Worm (Caenorhabditis elegans) whole organism, early embryonic: ENCODE measurements around the gene syd-1.

Experiments used
- B0310.2 ChIP-seq: sonication (generic microtip); optimal IDR thresholded peaks from 2 replicates; lab custom pipeline; 2016; ENCODE audit warnings: mild to moderate bottlenecking, missing genetic modification characterization, missing compliant biosample characterization
- F13C5.2 ChIP-seq: sonication (generic microtip); optimal IDR thresholded peaks from 2 replicates; lab custom pipeline; 2017; ENCODE audit warnings: mild to moderate bottlenecking, missing genetic modification characterization, inconsistent platforms, missing compliant biosample characterization
- aly-1 ChIP-seq: sonication (generic microtip); optimal IDR thresholded peaks from 2 replicates; lab custom pipeline; 2016; ENCODE audit warnings: missing genetic modification characterization, missing compliant biosample characterization
- ama-1 ChIP-seq: fragments of 150-350 bp; optimal IDR thresholded peaks from 2 replicates; lab custom pipeline; 2014
- ceh-13 ChIP-seq: fragments of 200-800 bp; sonication (Bioruptor generic); optimal IDR thresholded peaks from 2 replicates; lab custom pipeline; 2018; ENCODE audit warnings: mild to moderate bottlenecking, missing genetic modification characterization, missing compliant biosample characterization
- ets-7 ChIP-seq: sonication (generic microtip); optimal IDR thresholded peaks from 2 replicates; lab custom pipeline; 2016; ENCODE audit warnings: missing genotype, missing genetic modification characterization, missing compliant biosample characterization
- flt-1 ChIP-seq: fragments of 200-800 bp; sonication (Bioruptor generic); IDR thresholded peaks from 2 replicates; pipeline ENCODE4 v1.3.6; 2022; ENCODE audit warnings: missing genetic modification characterization, missing compliant biosample characterization
- hmbx-1 ChIP-seq: sonication (generic microtip); optimal IDR thresholded peaks from 2 replicates; lab custom pipeline; 2016; ENCODE audit warnings: mild to moderate bottlenecking, missing genetic modification characterization, missing compliant biosample characterization
- hmg-4 ChIP-seq: fragments of 200-800 bp; sonication (Bioruptor generic); optimal IDR thresholded peaks from 2 replicates; lab custom pipeline; 2018; ENCODE audit warnings: mild to moderate bottlenecking, missing genetic modification characterization, missing compliant biosample characterization
- pes-1 ChIP-seq: fragments of 200-800 bp; sonication (Bioruptor generic); IDR thresholded peaks from 2 replicates; pipeline ENCODE4 v1.3.6; 2022; ENCODE audit warnings: missing genetic modification reagents, missing genetic modification characterization, missing compliant biosample characterization
- sea-1 ChIP-seq: fragments of 200-800 bp; sonication (Bioruptor generic); conservative IDR thresholded peaks from 2 replicates; pipeline ENCODE4 v1.3.6; 2022; ENCODE audit warnings: missing genetic modification characterization, missing compliant biosample characterization
- tbx-11 ChIP-seq: fragments of 200-800 bp; sonication (Bioruptor generic); IDR thresholded peaks from 2 replicates; pipeline ENCODE4 v1.3.6; 2022; ENCODE audit warnings: missing genetic modification characterization, missing compliant biosample characterization
- tra-4 ChIP-seq: sonication (generic microtip); optimal IDR thresholded peaks from 2 replicates; lab custom pipeline; 2017; ENCODE audit warnings: missing genetic modification characterization, missing compliant biosample characterization

- TF ChIP-seq hmg-4 (GFP tag; lab: Kevin White, UChicago) (peak; percentile 2), tbx-11 (no peak), ama-1 (no peak), ceh-13 (no peak), ets-7 (tag; lab: Kevin White, UChicago) (no peak), F13C5.2 (tag; lab: Kevin White, UChicago) (no peak), tra-4 (tag; lab: Kevin White, UChicago) (no peak), hmbx-1 (tag; lab: Kevin White, UChicago) (no peak), B0310.2 (tag; lab: Kevin White, UChicago) (no peak), flt-1 (GFP tag; lab: Robert Waterston, UW) (no peak), pes-1 (GFP tag; lab: Robert Waterston, UW) (no peak), aly-1 (tag; lab: Kevin White, UChicago) (no peak), sea-1 (no peak)
Measured at ce11 chrII:7624272-7624671, 29.6 kb upstream of the syd-1 start.
